Worm (Caenorhabditis elegans) whole organism, L3 larva: ENCODE data around the gene fbxb-46.

Source experiments
- aly-2 ChIP-seq: fragments of 150-350 bp; optimal IDR thresholded peaks from 2 replicates; lab custom pipeline; 2014; ENCODE audit warnings: missing biosample characterization, missing genetic modification characterization
- ceh-9 ChIP-seq: sonication (generic microtip); optimal IDR thresholded peaks from 2 replicates; lab custom pipeline; 2018; ENCODE audit warnings: missing biosample characterization, missing genetic modification characterization
- jun-1 ChIP-seq: fragments of 150-350 bp; optimal IDR thresholded peaks from 2 replicates; lab custom pipeline; 2014; ENCODE audit warnings: missing biosample characterization, missing genetic modification reagents, missing genetic modification characterization
- mdl-1 ChIP-seq: fragments of 150-350 bp; optimal IDR thresholded peaks from 2 replicates; lab custom pipeline; 2014; ENCODE audit warnings: missing biosample characterization, missing genetic modification characterization
- nhr-11 ChIP-seq: fragments of 150-350 bp; optimal IDR thresholded peaks from 2 replicates; lab custom pipeline; 2014; ENCODE audit warnings: missing biosample characterization, missing genetic modification characterization
- nhr-28 ChIP-seq: fragments of 150-350 bp; optimal IDR thresholded peaks from 2 replicates; lab custom pipeline; 2014; ENCODE audit warnings: missing biosample characterization, missing genetic modification characterization
- pqm-1 ChIP-seq: fragments of 150-350 bp; optimal IDR thresholded peaks from 2 replicates; lab custom pipeline; 2017; ENCODE audit warnings: missing biosample characterization, missing genetic modification characterization, inconsistent platforms
- unc-62 ChIP-seq: fragments of 150-350 bp; sonication (generic microtip); optimal IDR thresholded peaks from 4 replicates; lab custom pipeline; 2014; ENCODE audit warnings: missing biosample characterization, missing genetic modification reagents, missing genetic modification characterization

ce11 chrII:1608915-1609314, 38.0 kb upstream of the fbxb-46 start:
- TF ChIP-seq aly-2 (tag; lab: Kevin White, UChicago): no peak
- TF ChIP-seq jun-1: peak; percentile 6
- TF ChIP-seq nhr-28 (tag; lab: Kevin White, UChicago): no peak
- TF ChIP-seq pqm-1: peak; percentile 14
- no peak for TF ChIP-seq nhr-11 (tag; lab: Kevin White, UChicago)
- TF ChIP-seq mdl-1 (tag; lab: Kevin White, UChicago): no peak
- TF ChIP-seq unc-62 (GFP tag; lab: Kevin White, UChicago): no peak
- TF ChIP-seq ceh-9 (tag; lab: Kevin White, UChicago): no peak
